Fruit fly (Drosophila melanogaster) Kc167 (cell line): Measurements from ENCODE around the gene ball.

Experiments
- Myc ChIP-seq: fragments of >200 bp; optimal IDR thresholded peaks from 2 replicates; lab custom pipeline; 2017; ENCODE audit warnings: missing external identifiers
- h ChIP-seq: fragments of >200 bp; optimal IDR thresholded peaks from 3 replicates; lab custom pipeline; 2018; ENCODE audit warnings: missing external identifiers
- insv ChIP-seq: fragments of >200 bp; optimal IDR thresholded peaks from 3 replicates; lab custom pipeline; 2018; ENCODE audit warnings: missing external identifiers
- psq ChIP-seq: fragments of >200 bp; optimal IDR thresholded peaks from 2 replicates; lab custom pipeline; 2017; ENCODE audit warnings: missing external identifiers

- TF ChIP-seq psq (lab: Kevin White, UChicago) (no peak), Myc (lab: Kevin White, UChicago) (no peak), h (no peak), insv (lab: Kevin White, UChicago) (no peak)
Observed at dm6 chr3R:26881121-26881895, 14.7 kb upstream of the ball start, which contains the start of the genes ro and T48.
